Fruit fly (Drosophila melanogaster) whole organism, wandering third instar larva: ENCODE measurements around the gene CG17078.

ENCODE experiments used
- Dif ChIP-seq: fragments of 200-275, 200-300 bp; sonication (Bioruptor generic); optimal IDR thresholded peaks from 2 replicates; lab custom pipeline; 2018; ENCODE audit warnings: missing biosample characterization, missing genetic modification characterization; ENCODE audit not compliant: partially characterized antibody
- Hr78 ChIP-seq: fragments of >200 bp; optimal IDR thresholded peaks from 2 replicates; lab custom pipeline; 2017; ENCODE audit warnings: missing biosample characterization, missing genetic modification characterization
- Myc ChIP-seq: fragments of >200 bp; optimal IDR thresholded peaks from 2 replicates; lab custom pipeline; 2017
- br ChIP-seq: fragments of 200-800 bp; sonication (Bioruptor generic); optimal IDR thresholded peaks from 2 replicates; lab custom pipeline; 2016; ENCODE audit warnings: missing biosample characterization, missing genetic modification characterization
- lola ChIP-seq: fragments of >200 bp; optimal IDR thresholded peaks from 2 replicates; lab custom pipeline; 2017; ENCODE audit warnings: missing biosample characterization, missing genetic modification characterization
- pan ChIP-seq: fragments of >200 bp; optimal IDR thresholded peaks from 2 replicates; lab custom pipeline; 2017
- rgr ChIP-seq: fragments of 200-800 bp; sonication (Bioruptor generic); optimal IDR thresholded peaks from 3 replicates; lab custom pipeline; 2016; ENCODE audit warnings: missing biosample characterization, mild to moderate bottlenecking, missing genetic modification characterization
- sv ChIP-seq: fragments of 200-800 bp; sonication (Bioruptor generic); optimal IDR thresholded peaks from 3 replicates; lab custom pipeline; 2016; ENCODE audit warnings: missing biosample characterization, missing genetic modification characterization

DNA sequence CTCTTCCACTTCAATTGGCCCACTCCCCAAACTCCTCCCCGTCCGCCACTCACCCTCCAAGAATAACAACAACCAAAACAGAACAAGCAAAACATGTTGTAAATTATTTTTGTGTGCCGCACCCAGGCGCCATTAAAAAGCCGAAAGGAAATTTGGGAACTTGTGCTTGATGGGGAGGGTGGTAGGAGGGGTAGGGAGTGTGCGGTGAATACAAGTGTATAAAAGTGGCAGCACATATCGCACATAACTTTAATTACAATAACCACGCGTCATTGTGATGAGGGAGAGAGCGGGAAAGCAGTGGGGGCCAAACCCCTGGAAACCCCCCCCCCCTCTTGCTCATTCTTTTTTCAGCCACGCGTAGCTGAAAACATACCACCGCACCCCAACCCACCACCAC, 29.1 kb upstream of the CG17078 start:
- TF ChIP-seq Myc (no peak), pan (no peak), br (GFP tag; lab: Kevin White, UChicago) (no peak), sv (GFP tag; lab: Kevin White, UChicago) (no peak), Hr78 (GFP tag; lab: Kevin White, UChicago) (no peak), lola (GFP tag; lab: Kevin White, UChicago) (no peak), Dif (no peak), rgr (no peak)
